Worm (Caenorhabditis elegans) whole organism, midembryonic: ENCODE results near the gene ZK896.1.

Source experiments
- T22C8.4 ChIP-seq: fragments of 200-800 bp; sonication (Bioruptor generic); IDR thresholded peaks from 2 replicates; pipeline ENCODE4 v1.3.6; 2022; ENCODE audit warnings: missing genetic modification characterization, missing compliant biosample characterization
- cog-1 ChIP-seq: sonication (generic microtip); optimal IDR thresholded peaks from 2 replicates; lab custom pipeline; 2016; ENCODE audit warnings: missing genetic modification characterization, missing compliant biosample characterization
- flt-1 ChIP-seq: fragments of 200-800 bp; sonication (Bioruptor generic); IDR thresholded peaks from 2 replicates; pipeline ENCODE4 v1.3.6; 2022; ENCODE audit warnings: missing genetic modification characterization, missing compliant biosample characterization
- klf-2 ChIP-seq: fragments of 200-800 bp; sonication (Bioruptor generic); conservative IDR thresholded peaks from 2 replicates; pipeline ENCODE4 v1.3.6; 2022; ENCODE audit warnings: missing genetic modification reagents, missing genetic modification characterization, missing compliant biosample characterization
- med-1 ChIP-seq: sonication (generic microtip); optimal IDR thresholded peaks from 2 replicates; lab custom pipeline; 2017; ENCODE audit warnings: missing genetic modification characterization, mild to moderate bottlenecking, missing compliant biosample characterization, antibody characterized with exemption, missing genetic modification reagents; ENCODE audit not compliant: insufficient read depth
- ref-1 ChIP-seq: fragments of 200-800 bp; sonication (Bioruptor generic); conservative IDR thresholded peaks from 2 replicates; pipeline ENCODE4 v1.3.6; 2022; ENCODE audit warnings: missing genetic modification reagents, missing genetic modification characterization, missing compliant biosample characterization
- tab-1 ChIP-seq: fragments of 200-800 bp; sonication (Bioruptor generic); IDR thresholded peaks from 2 replicates; pipeline ENCODE4 v1.3.6; 2022; ENCODE audit warnings: missing genetic modification characterization, missing compliant biosample characterization
- ztf-23 ChIP-seq: fragments of 200-800 bp; sonication (Bioruptor generic); IDR thresholded peaks from 2 replicates; pipeline ENCODE4 v1.3.6; 2022; ENCODE audit warnings: missing genetic modification reagents, missing genetic modification characterization, missing compliant biosample characterization

- TF ChIP-seq cog-1 (tag; lab: Kevin White, UChicago) (no peak), T22C8.4 (GFP tag; lab: Robert Waterston, UW) (no peak), med-1 (GFP tag; lab: Kevin White, UChicago) (no peak), tab-1 (GFP tag; lab: Robert Waterston, UW) (no peak), flt-1 (GFP tag; lab: Robert Waterston, UW) (no peak), ref-1 (no peak), klf-2 (GFP tag; lab: Robert Waterston, UW) (no peak), ztf-23 (no peak)
Observed at ce11 chrIV:12849030-12849560, 26.1 kb downstream of the ZK896.1 start, which contains the start of gene srf-3.
